Fruit fly (Drosophila melanogaster): ENCODE data around the gene Ugt36A1.

Ugt36A1 gene

DNA sequence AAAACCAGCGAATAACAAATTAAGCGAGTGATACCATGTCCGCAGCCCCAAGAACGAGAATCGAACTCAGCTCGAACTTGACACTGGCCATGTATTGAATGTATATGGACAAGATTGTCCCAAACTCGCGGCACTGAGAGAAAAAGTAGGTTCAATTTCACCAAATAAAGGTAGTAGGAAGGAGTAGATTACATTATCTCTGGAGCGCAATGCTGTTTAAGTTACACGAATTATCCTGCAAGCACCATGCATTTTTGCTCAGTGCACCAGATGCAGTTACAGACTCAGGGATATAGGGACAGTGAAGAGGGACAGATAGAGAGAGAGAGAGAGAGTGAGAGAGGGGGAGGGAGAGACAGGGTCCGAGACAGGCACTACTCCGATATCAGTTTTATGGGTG, 24.9 kb upstream of the Ugt36A1 start (continued):
- TF ChIP-seq CG32767 (GFP tag; IDR thresholded peaks at IDR 0.05) = no peak
- TF ChIP-seq dimm (GFP tag; IDR thresholded peaks at IDR 0.05) = no peak
- no peak for TF ChIP-seq Dref (GFP tag; IDR thresholded peaks at IDR 0.05)
- no peak for TF ChIP-seq GATAe (GFP tag; conservative IDR thresholded peaks at IDR 0.05)
- TF ChIP-seq Ets65A (GFP tag) = peak; percentile 96
- TF ChIP-seq mam (GFP tag; optimal IDR thresholded peaks at IDR 0.05) = no peak
- TF ChIP-seq unc-4 (GFP tag; IDR thresholded peaks at IDR 0.05; ENCODE audit: partially characterized antibody) = no peak
- peak; percentile 63 for TF ChIP-seq jumu (GFP tag; optimal IDR thresholded peaks at IDR 0.05)
- no peak for TF ChIP-seq CG2129 (GFP tag; IDR thresholded peaks at IDR 0.05; ENCODE audit: partially characterized antibody)
- TF ChIP-seq Bteb2 (GFP tag; optimal IDR thresholded peaks at IDR 0.05) = no peak
- no peak for TF ChIP-seq nerfin-2 (GFP tag; IDR thresholded peaks at IDR 0.05; ENCODE audit: partially characterized antibody)
- no peak for TF ChIP-seq CG8290 (GFP tag; optimal IDR thresholded peaks at IDR 0.05)
- TF ChIP-seq CG8290 (tag; optimal IDR thresholded peaks at IDR 0.05) = peak in 1 of 2 experiments; percentile 38
- no peak for TF ChIP-seq zen2 (GFP tag; IDR thresholded peaks at IDR 0.05; ENCODE audit: partially characterized antibody)
- TF ChIP-seq CG18476 (GFP tag; optimal IDR thresholded peaks at IDR 0.05) = no peak
- TF ChIP-seq CG9215 (GFP tag; IDR thresholded peaks at IDR 0.05) = no peak
- no peak for TF ChIP-seq Scr (GFP tag; IDR thresholded peaks at IDR 0.05; ENCODE audit: partially characterized antibody)
- no peak for TF ChIP-seq CG14441 (GFP tag; IDR thresholded peaks at IDR 0.05)
- TF ChIP-seq HLH4C (GFP tag; IDR thresholded peaks at IDR 0.05; ENCODE audit: partially characterized antibody) = no peak
- TF ChIP-seq Atf6 (GFP tag; IDR thresholded peaks at IDR 0.05) = no peak
- peak; percentile 53; the same call in 2 of the 3 replicates for TF ChIP-seq H15 (GFP tag; IDR thresholded peaks at IDR 0.05)
- no peak for TF ChIP-seq gce (GFP tag; IDR thresholded peaks at IDR 0.05)
- TF ChIP-seq cad (GFP tag; optimal IDR thresholded peaks at IDR 0.05) = no peak
- no peak for TF ChIP-seq Deaf1 (tag; optimal IDR thresholded peaks at IDR 0.05)
- TF ChIP-seq CG30020 (tag; optimal IDR thresholded peaks at IDR 0.05) = no peak
- peak; percentile 20 for TF ChIP-seq CG8944 (GFP tag; optimal IDR thresholded peaks at IDR 0.05)
- no peak for TF ChIP-seq CG7745 (tag; optimal IDR thresholded peaks at IDR 0.05)
- peak; percentile 60 for TF ChIP-seq az2 (GFP tag; optimal IDR thresholded peaks at IDR 0.05)
- no peak for TF ChIP-seq Bgb (GFP tag; IDR thresholded peaks at IDR 0.05; ENCODE audit: partially characterized antibody)
- peak; percentile 35 for TF ChIP-seq pb (GFP tag; optimal IDR thresholded peaks at IDR 0.05)
- peak; percentile 71 for TF ChIP-seq vvl (GFP tag; IDR thresholded peaks at IDR 0.05)
- TF ChIP-seq CG7928 (GFP tag; optimal IDR thresholded peaks at IDR 0.05) = no peak
- no peak for TF ChIP-seq sima (GFP tag; optimal IDR thresholded peaks at IDR 0.05)
- TF ChIP-seq sr (GFP tag; IDR thresholded peaks at IDR 0.05) = no peak
- TF ChIP-seq CG15601 (tag; optimal IDR thresholded peaks at IDR 0.05) = no peak
- 0 out of 3 replicates have a peak, but pooled peaks have one; percentile 5 for TF ChIP-seq CG11456 (GFP tag; IDR thresholded peaks at IDR 0.05)
- TF ChIP-seq dysf (GFP tag; IDR thresholded peaks at IDR 0.05) = peak; percentile 55; the same call in 2 of the 3 replicates
- TF ChIP-seq fd96Cb (tag; optimal IDR thresholded peaks at IDR 0.05) = peak; percentile 47
- TF ChIP-seq bbx (GFP tag; IDR thresholded peaks at IDR 0.05; ENCODE audit: partially characterized antibody) = no peak
- TF ChIP-seq Hsf (GFP tag; optimal IDR thresholded peaks at IDR 0.05) = peak; percentile 39
- no peak for TF ChIP-seq CG13624 (GFP tag; optimal IDR thresholded peaks at IDR 0.05)
- no peak for TF ChIP-seq CG1024 (GFP tag; IDR thresholded peaks at IDR 0.05)
- TF ChIP-seq HHEX (GFP tag; optimal IDR thresholded peaks at IDR 0.05) = no peak
- TF ChIP-seq hkb (optimal IDR thresholded peaks at IDR 0.05) = no peak
- no peak for TF ChIP-seq hkb (GFP tag; IDR thresholded peaks at IDR 0.05)
- TF ChIP-seq Abd-B (GFP tag; optimal IDR thresholded peaks at IDR 0.05) = peak; percentile 48
- TF ChIP-seq CG17802 (tag; optimal IDR thresholded peaks at IDR 0.05) = peak; percentile 15
- TF ChIP-seq Xbp1 (GFP tag; optimal IDR thresholded peaks at IDR 0.05) = peak; percentile 38
- no peak; the same call in 1 of the 2 replicates for TF ChIP-seq Rx (GFP tag; IDR thresholded peaks at IDR 0.05)
- no peak for TF ChIP-seq Dek (tag; optimal IDR thresholded peaks at IDR 0.05)
- no peak for TF ChIP-seq YL-1 (GFP tag; optimal IDR thresholded peaks at IDR 0.05)
- no peak for TF ChIP-seq ash1 (GFP tag; optimal IDR thresholded peaks at IDR 0.05)
